Worm (Caenorhabditis elegans) whole organism, dauer: ENCODE results near the gene nas-27.

Source experiments
- unc-62 ChIP-seq: sonication (generic microtip); optimal IDR thresholded peaks from 2 replicates; lab custom pipeline; 2017; ENCODE audit warnings: missing biosample characterization, missing genetic modification reagents, missing genetic modification characterization

The nas-27 gene

ce11 chrII:1149390-1149789, 29.7 kb downstream of the nas-27 start:
- no peak for TF ChIP-seq unc-62 (GFP tag; lab: Kevin White, UChicago)

ce11 chrII:1143173-1143738, 35.9 kb downstream of the nas-27 start:
- TF ChIP-seq unc-62 (GFP tag; lab: Kevin White, UChicago), result no peak

- no peak for TF ChIP-seq unc-62 (GFP tag; lab: Kevin White, UChicago)
Observed at ce11 chrII:1141720-1142574, 37.2 kb downstream of the nas-27 start.

DNA sequence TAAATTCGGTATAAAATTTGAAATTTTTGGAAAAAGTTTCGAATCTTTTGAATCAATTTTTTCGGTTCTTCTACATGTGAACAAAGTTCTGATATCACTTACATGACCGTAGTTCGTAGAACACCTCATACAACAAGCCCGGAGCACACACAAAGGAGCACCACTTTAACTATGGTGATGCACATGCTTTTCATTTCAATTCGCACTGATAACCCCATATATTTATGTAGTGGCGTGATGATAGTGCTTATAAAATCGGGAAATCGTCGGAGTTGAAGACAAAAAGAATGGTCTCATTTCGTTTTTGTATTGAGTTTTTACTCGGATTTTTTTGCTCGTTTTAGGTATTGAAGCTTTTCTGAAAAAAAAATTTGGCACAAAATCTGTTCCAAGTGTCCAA, 38.4 kb downstream of the nas-27 start, which contains the start of gene W09B6.4:
Gene W09B6.4, minus strand, starts transcription at position 151 of the 400 bp plus-strand sequence.
- TF ChIP-seq unc-62 (GFP tag; lab: Kevin White, UChicago), result no peak

DNA sequence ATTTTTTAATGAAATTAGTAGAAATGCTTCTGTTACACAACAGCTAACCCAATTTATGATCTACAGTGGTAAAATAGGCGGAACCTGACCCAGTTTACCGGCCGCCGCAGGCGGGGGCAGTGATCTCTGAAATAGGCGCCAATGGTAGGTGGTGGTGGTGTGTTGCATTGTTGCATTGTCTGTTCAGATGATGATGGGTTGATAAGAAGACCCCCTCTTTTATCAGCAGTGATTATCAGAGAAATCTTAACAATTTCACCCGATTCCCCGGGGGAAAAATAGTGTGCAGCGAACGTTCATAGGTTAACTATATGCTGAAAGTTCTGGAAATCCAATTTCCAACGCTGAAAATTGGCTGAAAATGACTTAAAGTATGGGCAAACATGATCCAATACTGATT, 40.5 kb downstream of the nas-27 start:
- no peak for TF ChIP-seq unc-62 (GFP tag; lab: Kevin White, UChicago)

DNA sequence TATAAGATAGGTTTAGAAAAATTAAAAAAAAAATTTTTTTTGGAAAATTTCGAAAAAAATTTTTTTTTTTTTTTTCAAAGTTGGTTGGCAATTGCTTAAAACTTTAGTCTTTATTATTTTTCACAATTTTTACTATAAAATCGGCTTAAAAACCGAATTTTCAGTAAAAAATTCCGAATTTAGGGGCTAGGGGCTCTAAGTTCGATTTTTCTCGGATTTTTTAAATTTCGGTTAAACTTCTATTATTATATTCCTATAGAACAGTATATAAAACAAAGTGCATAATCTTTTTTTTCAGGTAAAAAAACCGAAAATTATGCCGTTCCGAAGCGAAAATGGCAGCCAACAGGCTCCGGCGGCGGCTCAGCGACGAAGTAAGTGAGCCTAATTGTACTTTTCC, 42.6 kb downstream of the nas-27 start, which contains the start of gene pod-2:
Gene pod-2, plus strand, starts transcription at position 301 of the 400 bp plus-strand sequence.
- TF ChIP-seq unc-62 (GFP tag; lab: Kevin White, UChicago), result no peak

ce11 chrII:1133295-1133694, 45.8 kb downstream of the nas-27 start:
- TF ChIP-seq unc-62 (GFP tag; lab: Kevin White, UChicago), result no peak

DNA sequence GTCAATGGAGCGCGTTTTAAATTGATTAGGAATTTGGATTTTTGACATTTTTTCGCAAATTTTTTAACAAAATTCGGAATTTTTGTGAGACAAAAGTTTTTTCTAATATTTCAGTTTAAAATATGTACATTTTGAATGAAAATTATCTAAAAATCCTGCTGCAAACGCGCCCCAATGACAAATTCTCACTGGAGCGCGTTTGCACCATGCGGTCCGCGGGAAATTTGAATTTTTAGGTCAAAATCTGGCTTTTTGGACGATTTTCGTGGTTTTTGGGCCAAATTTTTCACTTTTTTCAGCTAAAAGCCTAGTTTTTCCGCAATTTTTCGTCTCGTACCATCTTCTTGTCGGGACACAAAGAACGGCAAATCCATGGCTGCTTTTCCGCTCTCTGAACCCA, 46.4 kb downstream of the nas-27 start:
- no peak for TF ChIP-seq unc-62 (GFP tag; lab: Kevin White, UChicago)

DNA sequence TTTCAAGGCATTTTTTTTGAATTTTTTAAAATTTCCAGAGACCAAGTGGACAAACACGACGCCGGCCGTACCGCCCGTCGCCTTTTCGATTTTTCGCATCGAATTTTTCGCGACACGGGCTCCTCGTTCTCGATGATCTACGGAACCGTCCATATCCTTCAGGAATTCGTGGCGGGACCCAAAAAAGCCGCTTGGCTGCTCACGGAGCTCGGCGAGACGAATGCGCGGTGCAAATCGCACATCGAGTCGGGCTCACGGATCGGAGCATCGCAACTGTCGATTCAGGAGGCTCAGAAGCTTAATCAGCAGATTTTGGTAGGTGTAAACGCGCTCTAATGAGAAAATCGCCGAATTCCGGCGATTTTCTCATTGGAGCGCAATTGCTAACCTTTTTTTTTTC, 47.3 kb downstream of the nas-27 start:
- no peak for TF ChIP-seq unc-62 (GFP tag; lab: Kevin White, UChicago)

DNA sequence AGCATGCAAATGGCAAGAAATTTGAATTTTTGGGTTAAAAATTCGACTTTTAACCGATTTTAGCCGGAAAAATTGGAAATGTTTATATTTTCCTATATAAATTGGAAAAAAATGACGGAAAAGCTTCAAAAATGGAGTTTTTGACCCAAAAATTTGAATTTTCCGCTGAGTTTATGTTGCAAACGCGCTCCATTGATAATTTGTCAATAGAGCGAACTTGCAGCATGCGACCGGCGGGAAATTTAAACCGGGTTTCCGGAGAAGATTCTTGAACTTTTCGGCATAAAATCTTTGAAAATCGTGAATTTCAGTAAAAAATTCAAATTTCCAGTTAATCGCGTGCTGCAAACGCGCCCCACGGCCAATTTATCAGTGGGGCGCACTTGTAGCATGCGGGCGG, 47.8 kb downstream of the nas-27 start:
- TF ChIP-seq unc-62 (GFP tag; lab: Kevin White, UChicago), result no peak

DNA sequence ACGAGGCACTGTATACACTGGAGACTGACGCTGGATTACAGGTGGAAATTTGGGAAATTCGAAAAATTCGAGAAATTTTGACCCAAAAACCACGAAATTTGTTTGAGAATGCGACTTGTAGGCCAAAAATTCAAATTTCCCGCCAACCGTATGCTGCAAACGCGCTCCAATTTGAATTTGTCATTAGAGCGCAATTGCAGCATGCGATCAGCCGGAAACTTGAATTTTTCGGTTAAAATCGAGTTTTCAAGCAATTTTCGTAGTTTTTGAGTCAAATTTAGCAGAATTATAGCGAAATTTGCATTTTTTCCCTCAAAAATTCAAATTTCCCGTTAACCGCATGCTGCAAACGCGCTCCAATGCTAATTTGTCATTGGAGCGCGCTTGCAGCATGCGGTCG, 48.9 kb downstream of the nas-27 start:
- no peak for TF ChIP-seq unc-62 (GFP tag; lab: Kevin White, UChicago)

DNA sequence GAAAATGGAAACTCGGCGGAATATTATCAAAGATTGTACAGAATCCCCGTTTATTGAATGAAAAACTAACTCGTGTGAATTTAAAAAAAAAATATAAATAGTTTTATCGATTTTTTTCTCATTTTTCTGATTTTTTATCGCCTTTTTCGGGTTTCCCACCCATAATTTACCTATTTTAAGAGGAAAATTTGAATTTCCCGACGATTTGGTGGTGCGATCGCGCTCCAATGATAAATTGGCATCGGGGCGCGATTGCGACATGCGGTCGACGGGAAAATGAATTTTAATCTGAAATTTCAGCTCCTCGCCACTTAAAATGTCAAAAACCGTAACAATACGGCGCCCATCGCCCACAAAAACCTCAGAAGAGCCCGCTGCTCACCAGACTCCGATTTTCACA, 51.4 kb downstream of the nas-27 start, which contains the start of gene taf-6.1:
Gene taf-6.1, plus strand, starts transcription at position 301 of the 400 bp plus-strand sequence.
- TF ChIP-seq unc-62 (GFP tag; lab: Kevin White, UChicago), result no peak

ce11 chrII:1126472-1126871, 52.7 kb downstream of the nas-27 start:
- TF ChIP-seq unc-62 (GFP tag; lab: Kevin White, UChicago), result no peak
